Worm (Caenorhabditis elegans): Measurements from ENCODE around the gene mxl-3.

The mxl-3 gene

ce11 chrX:13305779-13306178, 44.8 kb downstream of the mxl-3 start, which contains the start of gene srd-43:
TSS of gene srd-43 (minus strand) at chrX:13305844.
- TF ChIP-seq ceh-82 (tag; optimal IDR thresholded peaks at IDR 0.05) (no peak), unc-39 (tag; optimal IDR thresholded peaks at IDR 0.05) (no peak), mdl-1 (tag; optimal IDR thresholded peaks at IDR 0.05) (no peak), F13H6.1 (tag; optimal IDR thresholded peaks at IDR 0.05) (no peak), crh-2 (tag; optimal IDR thresholded peaks at IDR 0.05) (no peak), R02D3.7 (tag; optimal IDR thresholded peaks at IDR 0.05) (no peak), lin-13 (GFP tag; optimal IDR thresholded peaks at IDR 0.05) (no peak), nhr-21 (tag; optimal IDR thresholded peaks at IDR 0.05) (no peak), lin-11 (tag; optimal IDR thresholded peaks at IDR 0.05) (no peak), ceh-16 (tag; optimal IDR thresholded peaks at IDR 0.05) (no peak), sma-9 (GFP tag; optimal IDR thresholded peaks at IDR 0.05) (no peak), sma-9 (tag; optimal IDR thresholded peaks at IDR 0.05) (no peak), unc-62 (GFP tag; optimal IDR thresholded peaks at IDR 0.05) (no peak), nhr-77 (tag; optimal IDR thresholded peaks at IDR 0.05) (no peak), nhr-10 (tag; optimal IDR thresholded peaks at IDR 0.05) (no peak), ztf-4 (tag; optimal IDR thresholded peaks at IDR 0.05) (no peak), dmd-4 (tag; optimal IDR thresholded peaks at IDR 0.05) (no peak), lin-39 (tag; optimal IDR thresholded peaks at IDR 0.05) (no peak), Y55F3AM.14 (GFP tag; optimal IDR thresholded peaks at IDR 0.05) (no peak)

ce11 chrX:13303357-13303756, 47.2 kb downstream of the mxl-3 start, which contains the start of gene srd-42:
TSS of gene srd-42 (minus strand) at chrX:13303457.
- no peak for TF ChIP-seq nhr-10 (tag; optimal IDR thresholded peaks at IDR 0.05)
- TF ChIP-seq Y55F3AM.14 (GFP tag; optimal IDR thresholded peaks at IDR 0.05) = no peak
- no peak for TF ChIP-seq unc-55 (GFP tag; optimal IDR thresholded peaks at IDR 0.05)
- TF ChIP-seq ceh-82 (tag; optimal IDR thresholded peaks at IDR 0.05) = no peak
- TF ChIP-seq egl-27 (tag; optimal IDR thresholded peaks at IDR 0.05) = no peak
- TF ChIP-seq elt-3 (tag; optimal IDR thresholded peaks at IDR 0.05) = no peak
- no peak for TF ChIP-seq alr-1 (tag; optimal IDR thresholded peaks at IDR 0.05)

- TF ChIP-seq R02D3.7 (tag; optimal IDR thresholded peaks at IDR 0.05) (no peak), gmeb-1 (tag; optimal IDR thresholded peaks at IDR 0.05) (no peak), aly-2 (tag; optimal IDR thresholded peaks at IDR 0.05) (no peak)
Measured at ce11 chrX:13300503-13300902, 50.1 kb downstream of the mxl-3 start, which contains the start of gene srd-39. TSS of gene srd-39 (minus strand) at chrX:13300603.
